Fruit fly (Drosophila melanogaster) whole organism, embryonic: ENCODE measurements around the gene CG6511.

ENCODE experiments used
- Atf-2 ChIP-seq: fragments of 200-800 bp; sonication (Bioruptor generic); optimal IDR thresholded peaks from 2 replicates; lab custom pipeline; 2016; ENCODE audit warnings: missing biosample characterization, missing genetic modification characterization
- Blimp-1 ChIP-seq: fragments of 200-800 bp; sonication (Bioruptor generic); optimal IDR thresholded peaks from 3 replicates; lab custom pipeline; 2018; ENCODE audit warnings: missing biosample characterization, missing genetic modification characterization, mild to moderate bottlenecking, moderate library complexity, missing genetic modification reagents
- CG10431 ChIP-seq: fragments of 200-800 bp; sonication (Bioruptor generic); optimal IDR thresholded peaks from 3 replicates; lab custom pipeline; 2018; ENCODE audit warnings: missing biosample characterization, mild to moderate bottlenecking, missing genetic modification characterization
- CG10462 ChIP-seq: fragments of 200-800 bp; sonication (Bioruptor generic); optimal IDR thresholded peaks from 2 replicates; lab custom pipeline; 2016; ENCODE audit warnings: missing biosample characterization, missing genetic modification characterization
- CG10959 ChIP-seq: fragments of 200-800 bp; sonication (Bioruptor generic); IDR thresholded peaks from 2 replicates; pipeline ENCODE4 v1.3.6; 2022; ENCODE audit warnings: missing biosample characterization, missing genetic modification characterization
- CG11696 ChIP-seq: fragments of 200-800 bp; sonication (Bioruptor generic); IDR thresholded peaks from 2 replicates; pipeline ENCODE4 v1.3.6; 2022; ENCODE audit warnings: missing biosample characterization, missing genetic modification characterization
- CG13775 ChIP-seq: fragments of 200-800 bp; sonication (Bioruptor generic); optimal IDR thresholded peaks from 3 replicates; lab custom pipeline; 2017; ENCODE audit warnings: missing biosample characterization, mild to moderate bottlenecking, missing genetic modification characterization
- CG14667 ChIP-seq: fragments of 200-800 bp; sonication (Bioruptor generic); IDR thresholded peaks from 2 replicates; pipeline ENCODE4 v1.3.6; 2022; ENCODE audit warnings: missing biosample characterization, missing genetic modification characterization
- CG15269 ChIP-seq: fragments of 200-800 bp; sonication (Bioruptor generic); optimal IDR thresholded peaks from 2 replicates; lab custom pipeline; 2018; ENCODE audit warnings: missing biosample characterization, mild to moderate bottlenecking, missing genetic modification characterization, moderate library complexity
- CG1603 ChIP-seq: fragments of 200-800 bp; sonication (Bioruptor generic); optimal IDR thresholded peaks from 2 replicates; lab custom pipeline; 2019; ENCODE audit warnings: missing biosample characterization, mild to moderate bottlenecking, missing genetic modification characterization, moderate library complexity
- CG17359 ChIP-seq: fragments of 200-800 bp; sonication (Bioruptor generic); optimal IDR thresholded peaks from 3 replicates; lab custom pipeline; 2018; ENCODE audit warnings: missing biosample characterization, mild to moderate bottlenecking, missing genetic modification characterization, moderate library complexity
- CG1792 ChIP-seq: fragments of 200-800 bp; sonication (Bioruptor generic); optimal IDR thresholded peaks from 2 replicates; lab custom pipeline; 2016; ENCODE audit warnings: missing biosample characterization, missing genetic modification characterization
- CG2678 ChIP-seq: fragments of 200-800 bp; sonication (Bioruptor generic); optimal IDR thresholded peaks from 3 replicates; lab custom pipeline; 2019; ENCODE audit warnings: missing biosample characterization, mild to moderate bottlenecking, missing genetic modification characterization, moderate library complexity
- CG32767 ChIP-seq: fragments of 200-800 bp; sonication (Bioruptor generic); IDR thresholded peaks from 2 replicates; pipeline ENCODE4 v1.3.6; 2022; ENCODE audit warnings: missing biosample characterization, missing genetic modification characterization
- CG6813 ChIP-seq: fragments of 200-800 bp; sonication (Bioruptor generic); optimal IDR thresholded peaks from 2 replicates; lab custom pipeline; 2017; ENCODE audit warnings: missing biosample characterization, missing genetic modification characterization, mild to moderate bottlenecking, moderate library complexity, missing genetic modification reagents
- CG6854 ChIP-seq: fragments of 200-800 bp; sonication (Bioruptor generic); optimal IDR thresholded peaks from 3 replicates; lab custom pipeline; 2017; ENCODE audit warnings: missing biosample characterization, mild to moderate bottlenecking, missing genetic modification characterization
- CG7357 ChIP-seq: fragments of 200-800 bp; sonication (Bioruptor generic); IDR thresholded peaks from 3 replicates; pipeline ENCODE4 v1.3.6; 2022; ENCODE audit warnings: missing biosample characterization, missing genetic modification characterization
- CG7556 ChIP-seq: fragments of 200-800 bp; sonication (Bioruptor generic); optimal IDR thresholded peaks from 2 replicates; lab custom pipeline; 2017; ENCODE audit warnings: missing biosample characterization, mild to moderate bottlenecking, missing genetic modification characterization
- CG9797 ChIP-seq: fragments of 200-800 bp; sonication (Bioruptor generic); optimal IDR thresholded peaks from 3 replicates; lab custom pipeline; 2018; ENCODE audit warnings: missing biosample characterization, mild to moderate bottlenecking, missing genetic modification characterization
- D19A ChIP-seq: fragments of 200-800 bp; optimal IDR thresholded peaks from 3 replicates; lab custom pipeline; 2019; ENCODE audit warnings: missing biosample characterization, mild to moderate bottlenecking, missing genetic modification characterization, moderate library complexity
- Dek ChIP-seq: fragments of 200-800 bp; sonication (Bioruptor generic); optimal IDR thresholded peaks from 3 replicates; lab custom pipeline; 2019; ENCODE audit warnings: missing biosample characterization, mild to moderate bottlenecking, missing genetic modification characterization, moderate library complexity
- Doc3 ChIP-seq: fragments of 200-800 bp; sonication (Bioruptor generic); IDR thresholded peaks from 3 replicates; pipeline ENCODE4 v1.3.6; 2022; ENCODE audit warnings: missing biosample characterization, missing genetic modification characterization; ENCODE audit not compliant: partially characterized antibody
- HLH4C ChIP-seq: fragments of 200-800 bp; sonication (Bioruptor generic); IDR thresholded peaks from 3 replicates; pipeline ENCODE4 v1.3.6; 2022; ENCODE audit warnings: missing biosample characterization, missing genetic modification characterization; ENCODE audit not compliant: partially characterized antibody
- Hey ChIP-seq: fragments of 200-800 bp; sonication (Bioruptor generic); optimal IDR thresholded peaks from 3 replicates; lab custom pipeline; 2018; ENCODE audit warnings: missing biosample characterization, mild to moderate bottlenecking, missing genetic modification characterization
- Hmr ChIP-seq: fragments of 200-800 bp; sonication (Bioruptor generic); optimal IDR thresholded peaks from 3 replicates; lab custom pipeline; 2017; ENCODE audit warnings: mild to moderate bottlenecking, missing biosample characterization, missing genetic modification reagents, missing genetic modification characterization
- NFAT ChIP-seq: fragments of 200-800 bp; sonication (Bioruptor generic); IDR thresholded peaks from 2 replicates; pipeline ENCODE4 v1.3.6; 2022; ENCODE audit warnings: missing biosample characterization, missing genetic modification characterization
- Oaz ChIP-seq: fragments of 200-800 bp; sonication (Bioruptor generic); IDR thresholded peaks from 2 replicates; pipeline ENCODE4 v1.3.6; 2022; ENCODE audit warnings: missing biosample characterization, missing genetic modification characterization
- Optix ChIP-seq: fragments of 200-800 bp; sonication (Bioruptor generic); IDR thresholded peaks from 3 replicates; pipeline ENCODE4 v1.3.6; 2022; ENCODE audit warnings: missing biosample characterization, missing genetic modification characterization
- aop ChIP-seq: fragments of 200-800 bp; sonication (Bioruptor generic); IDR thresholded peaks from 2 replicates; pipeline ENCODE4 v1.3.6; 2022; ENCODE audit warnings: missing biosample characterization, missing genetic modification characterization
- ato ChIP-seq: fragments of 200-800 bp; sonication (Bioruptor generic); IDR thresholded peaks from 2 replicates; pipeline ENCODE4 v1.3.6; 2022; ENCODE audit warnings: missing biosample characterization, missing genetic modification characterization; ENCODE audit not compliant: partially characterized antibody
- bigmax ChIP-seq: fragments of 200-800 bp; sonication (Bioruptor generic); optimal IDR thresholded peaks from 2 replicates; lab custom pipeline; 2018; ENCODE audit warnings: missing biosample characterization, mild to moderate bottlenecking, missing genetic modification characterization
- bsh ChIP-seq, 2 experiments: fragments of 200-800 bp; sonication (Bioruptor generic); optimal IDR thresholded peaks; 2 replicates each; lab custom pipeline; 2017 to 2018; ENCODE audit warnings: mild to moderate bottlenecking in 2 of 2, missing biosample characterization in 2 of 2, missing genetic modification characterization in 2 of 2, moderate library complexity in 1 of 2
- dmrt99B ChIP-seq: fragments of 200-800 bp; sonication (Bioruptor generic); optimal IDR thresholded peaks from 2 replicates; lab custom pipeline; 2018; ENCODE audit warnings: missing biosample characterization, mild to moderate bottlenecking, missing genetic modification characterization, moderate library complexity
- eyg ChIP-seq: fragments of 200-800 bp; sonication (Bioruptor generic); optimal IDR thresholded peaks from 3 replicates; lab custom pipeline; 2016; ENCODE audit warnings: missing biosample characterization, missing genetic modification characterization
- fru ChIP-seq: fragments of >200 bp; optimal IDR thresholded peaks from 2 replicates; lab custom pipeline; 2017
- ftz-f1 ChIP-seq: fragments of 200-800 bp; sonication (Bioruptor generic); optimal IDR thresholded peaks from 2 replicates; lab custom pipeline; 2016; ENCODE audit warnings: missing biosample characterization, missing genetic modification characterization
- her ChIP-seq: fragments of 200-800 bp; sonication (Bioruptor generic); optimal IDR thresholded peaks from 2 replicates; lab custom pipeline; 2016; ENCODE audit warnings: missing biosample characterization, missing genetic modification characterization
- hkb ChIP-seq, 2 experiments: fragments of 200-800 bp in 1 of 2; fragments of >200 bp in 1 of 2; sonication (Bioruptor generic) in 1 of 2; IDR thresholded peaks in 1 of 2; optimal IDR thresholded peaks in 1 of 2; 2 replicates each; pipeline versions ENCODE4 v1.3.6 to Lab custom; 2017 to 2022; ENCODE audit warnings: missing biosample characterization in 1 of 2, missing genetic modification characterization in 1 of 2
- klu ChIP-seq: fragments of 200-800 bp; sonication (Bioruptor generic); IDR thresholded peaks from 2 replicates; pipeline ENCODE4 v1.3.6; 2022; ENCODE audit warnings: missing biosample characterization, missing genetic modification characterization
- luna ChIP-seq: fragments of 200-800 bp; sonication (Bioruptor generic); optimal IDR thresholded peaks from 2 replicates; lab custom pipeline; 2016; ENCODE audit warnings: missing biosample characterization, missing genetic modification characterization
- nom ChIP-seq: fragments of 200-800 bp; sonication (Bioruptor generic); optimal IDR thresholded peaks from 2 replicates; lab custom pipeline; 2017; ENCODE audit warnings: missing biosample characterization, missing genetic modification characterization, mild to moderate bottlenecking, moderate library complexity, missing genetic modification reagents
- odd ChIP-seq: fragments of 200-800 bp; sonication (Bioruptor generic); optimal IDR thresholded peaks from 2 replicates; lab custom pipeline; 2017; ENCODE audit warnings: missing biosample characterization, mild to moderate bottlenecking, missing genetic modification characterization
- org-1 ChIP-seq: fragments of 200-800 bp; sonication (Bioruptor generic); optimal IDR thresholded peaks from 2 replicates; lab custom pipeline; 2017; ENCODE audit warnings: missing biosample characterization, missing genetic modification characterization
- pho ChIP-seq: fragments of 200-800 bp; sonication (Bioruptor generic); optimal IDR thresholded peaks from 2 replicates; lab custom pipeline; 2016; ENCODE audit warnings: missing biosample characterization, missing genetic modification characterization
- phol ChIP-seq: fragments of 200-800 bp; sonication (Bioruptor generic); optimal IDR thresholded peaks from 3 replicates; lab custom pipeline; 2018; ENCODE audit warnings: missing biosample characterization, mild to moderate bottlenecking, missing genetic modification characterization, moderate library complexity
- sim ChIP-seq: fragments of 200-800 bp; sonication (Bioruptor generic); IDR thresholded peaks from 2 replicates; pipeline ENCODE4 v1.3.6; 2022; ENCODE audit warnings: missing biosample characterization, missing genetic modification characterization
- tap ChIP-seq: fragments of 200-800 bp; optimal IDR thresholded peaks from 3 replicates; lab custom pipeline; 2019; ENCODE audit warnings: missing biosample characterization, mild to moderate bottlenecking, missing genetic modification characterization, moderate library complexity
- toy ChIP-seq: fragments of 200-800 bp; sonication (Bioruptor generic); IDR thresholded peaks from 2 replicates; pipeline ENCODE4 v1.3.6; 2022; ENCODE audit warnings: missing biosample characterization, missing genetic modification characterization
- trem ChIP-seq: fragments of 200-800 bp; optimal IDR thresholded peaks from 3 replicates; lab custom pipeline; 2019; ENCODE audit warnings: missing biosample characterization, mild to moderate bottlenecking, missing genetic modification characterization, moderate library complexity
- wdn ChIP-seq: fragments of 200-800 bp; sonication (Bioruptor generic); IDR thresholded peaks from 2 replicates; pipeline ENCODE4 v1.3.6; 2022; ENCODE audit warnings: missing biosample characterization, missing genetic modification characterization

The CG6511 gene

DNA sequence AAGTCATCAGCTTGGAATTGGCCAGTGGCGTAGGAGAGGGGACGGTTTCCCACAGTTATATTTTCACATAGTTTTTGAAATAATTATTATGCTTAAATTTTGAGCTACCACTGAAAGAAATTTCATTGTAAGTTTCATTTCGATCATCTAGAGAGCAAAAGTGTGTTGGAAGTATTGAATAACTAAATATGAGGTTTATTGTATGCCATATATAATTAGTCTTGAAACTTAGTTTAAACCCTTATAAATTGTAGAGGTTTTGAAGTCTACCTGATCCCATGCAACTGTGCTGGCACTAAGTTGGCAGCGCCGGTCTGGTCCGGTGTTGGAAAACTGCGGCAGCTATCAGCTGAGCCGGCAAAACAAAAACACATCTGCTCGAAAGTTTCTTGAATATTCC, at the start of gene CG6511, which contains the start of gene CG32022 (continued):
- TF ChIP-seq CG6813 (GFP tag; lab: Kevin White, UChicago) (peak; percentile 93), CG7357 (GFP tag; lab: Robert Waterston, UW) (peak; percentile 95), CG2678 (tag; lab: Kevin White, UChicago) (peak; percentile 98), bsh (GFP tag; optimal IDR thresholded peaks at IDR 0.05; lab: Kevin White, UChicago) (peak in 1 of 2 experiments; percentile 95), CG9797 (GFP tag; lab: Kevin White, UChicago) (peak; percentile 40), aop (GFP tag; lab: Robert Waterston, UW) (peak; percentile 84), dmrt99B (tag; lab: Kevin White, UChicago) (peak; percentile 94), CG10431 (GFP tag; lab: Kevin White, UChicago) (peak; percentile 96), odd (no peak), sim (no peak), ftz-f1 (peak; percentile 77), phol (tag; lab: Kevin White, UChicago) (peak; percentile 98), bigmax (GFP tag; lab: Kevin White, UChicago) (peak; percentile 19), CG6854 (GFP tag; lab: Kevin White, UChicago) (peak; percentile 92), CG1603 (peak; percentile 89), CG15269 (tag; lab: Kevin White, UChicago) (peak; percentile 97), klu (GFP tag; lab: Robert Waterston, UW) (peak; percentile 98), Hey (peak; percentile 83), org-1 (GFP tag; lab: Kevin White, UChicago) (peak; percentile 91), CG13775 (peak; percentile 98), D19A (tag; lab: Kevin White, UChicago) (peak; percentile 96), trem (tag; lab: Kevin White, UChicago) (peak; percentile 99), Doc3 (GFP tag; lab: Robert Waterston, UW) (no peak), HLH4C (GFP tag; lab: Robert Waterston, UW) (no peak), fru (lab: Kevin White, UChicago) (no peak), CG32767 (peak; percentile 89), Atf-2 (peak; percentile 97), Optix (GFP tag; lab: Robert Waterston, UW) (peak; percentile 85), Oaz (GFP tag; lab: Robert Waterston, UW) (peak; percentile 92), her (peak; percentile 93), wdn (GFP tag; lab: Robert Waterston, UW) (peak; percentile 93), nom (GFP tag; lab: Kevin White, UChicago) (peak; percentile 89), CG1792 (GFP tag; lab: Kevin White, UChicago) (peak; percentile 95), CG7556 (peak; percentile 95), Dek (tag; lab: Kevin White, UChicago) (peak; percentile 96), CG10462 (GFP tag; lab: Kevin White, UChicago) (peak; percentile 95), pho (peak; percentile 99), Hmr (GFP tag; lab: Kevin White, UChicago) (peak; percentile 97), toy (GFP tag; lab: Robert Waterston, UW) (peak; percentile 90), hkb (optimal IDR thresholded peaks at IDR 0.05; lab: Kevin White, UChicago) (peak; percentile 48), hkb (GFP tag; IDR thresholded peaks at IDR 0.05; lab: Robert Waterston, UW) (peak; percentile 95), ato (GFP tag; lab: Robert Waterston, UW) (no peak), CG11696 (GFP tag; lab: Robert Waterston, UW) (peak; percentile 86), Blimp-1 (GFP tag; lab: Kevin White, UChicago) (peak; percentile 90), CG10959 (peak; percentile 86), CG14667 (GFP tag; lab: Robert Waterston, UW) (peak; percentile 94), luna (GFP tag; lab: Kevin White, UChicago) (peak; percentile 94), NFAT (GFP tag; lab: Robert Waterston, UW) (peak; percentile 95), tap (tag; lab: Kevin White, UChicago) (peak; percentile 94), CG17359 (peak; percentile 95), eyg (GFP tag; lab: Kevin White, UChicago) (peak; percentile 95)
